Fruit fly (Drosophila melanogaster) whole organism: Measurements from ENCODE around the gene CG9300.

ENCODE experiments used
- CG8478 ChIP-seq: fragments of >200 bp; optimal IDR thresholded peaks from 2 replicates; lab custom pipeline; 2018; ENCODE audit warnings: inconsistent platforms
- Dll ChIP-seq: fragments of >200 bp; optimal IDR thresholded peaks from 2 replicates; lab custom pipeline; 2017
- EcR ChIP-seq, 2 experiments: fragments of >200 bp; optimal IDR thresholded peaks; 2 replicates each; lab custom pipeline; 2017; ENCODE audit warnings: missing biosample characterization in 2 of 2, missing genetic modification characterization in 2 of 2, missing genetic modification reagents in 2 of 2
- pan ChIP-seq: fragments of >200 bp; optimal IDR thresholded peaks from 2 replicates; lab custom pipeline; 2017
- psq ChIP-seq: fragments of >200 bp; optimal IDR thresholded peaks from 2 replicates; lab custom pipeline; 2017
- usp ChIP-seq: fragments of >200 bp; optimal IDR thresholded peaks from 2 replicates; lab custom pipeline; 2017; ENCODE audit warnings: missing biosample characterization, missing genetic modification characterization, mixed read lengths

Gene CG9300

DNA sequence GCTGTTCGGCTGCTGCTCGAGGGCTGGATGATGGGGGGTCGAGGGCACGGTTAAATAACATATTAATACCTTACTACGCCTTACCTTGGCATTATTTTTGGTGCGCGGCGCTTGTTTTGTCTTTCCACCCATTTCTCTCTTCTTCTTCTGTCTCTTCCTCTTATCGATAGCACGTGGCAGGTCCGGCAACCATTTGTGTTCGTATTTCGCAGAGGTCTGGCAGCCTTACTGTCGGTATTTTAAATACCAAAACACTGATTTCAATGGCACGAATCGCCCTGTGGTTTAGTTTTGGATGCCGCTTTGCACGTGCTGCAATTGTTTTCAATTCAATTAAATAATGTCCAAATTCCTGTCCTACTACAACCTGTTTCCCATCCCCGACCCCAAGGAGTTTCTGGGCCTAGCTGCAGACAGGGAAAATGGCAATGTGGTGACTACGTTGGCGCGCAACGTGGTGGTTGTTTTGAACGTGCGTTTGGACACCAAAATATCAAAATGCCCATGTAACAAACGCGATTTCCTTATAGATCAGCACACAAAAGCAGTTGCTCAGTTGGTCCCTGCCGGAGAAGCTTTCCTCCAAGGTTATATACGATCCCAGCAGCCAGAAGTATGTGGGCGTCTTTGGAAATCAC, at the start of gene CG9300, which contains the start of gene Ltn1:
TSS of gene CG9300 (plus strand) at position 285 of the 638 bp plus-strand sequence.
TSS of gene Ltn1 (minus strand) at position 155 of the 638 bp plus-strand sequence.
- TF ChIP-seq CG8478 (lab: Kevin White, UChicago) (no peak), EcR (GFP tag; optimal IDR thresholded peaks at IDR 0.05; lab: Kevin White, UChicago) (no peak), usp (GFP tag; lab: Kevin White, UChicago) (no peak), pan (no peak), Dll (lab: Kevin White, UChicago) (no peak), psq (lab: Kevin White, UChicago) (no peak)

DNA sequence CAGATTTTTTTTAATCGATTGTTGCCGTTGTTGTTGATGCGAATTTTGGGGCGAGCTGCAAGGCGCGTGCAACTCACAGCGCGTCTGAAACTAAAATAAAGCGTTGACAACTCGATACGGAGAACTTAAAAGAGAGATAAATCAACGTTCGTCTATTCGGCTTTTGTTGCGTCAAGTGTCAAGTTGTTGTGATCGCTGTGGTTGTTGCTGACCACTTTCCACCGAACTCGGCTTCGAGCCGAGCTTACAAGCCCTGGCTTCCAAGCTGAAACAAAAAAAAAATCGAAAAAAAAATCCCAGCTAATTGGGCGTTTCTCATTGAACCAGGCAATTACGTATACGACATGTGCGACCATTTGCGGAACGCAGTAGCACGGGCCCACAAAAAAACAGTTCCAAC, 48.5 kb upstream of the CG9300 start, which contains the start of gene CG9452:
TSS of gene CG9452 (minus strand) at position 101 of the 400 bp plus-strand sequence.
- no peak for TF ChIP-seq CG8478 (lab: Kevin White, UChicago)
- no peak for TF ChIP-seq Dll (lab: Kevin White, UChicago)
- no peak for TF ChIP-seq psq (lab: Kevin White, UChicago)

DNA sequence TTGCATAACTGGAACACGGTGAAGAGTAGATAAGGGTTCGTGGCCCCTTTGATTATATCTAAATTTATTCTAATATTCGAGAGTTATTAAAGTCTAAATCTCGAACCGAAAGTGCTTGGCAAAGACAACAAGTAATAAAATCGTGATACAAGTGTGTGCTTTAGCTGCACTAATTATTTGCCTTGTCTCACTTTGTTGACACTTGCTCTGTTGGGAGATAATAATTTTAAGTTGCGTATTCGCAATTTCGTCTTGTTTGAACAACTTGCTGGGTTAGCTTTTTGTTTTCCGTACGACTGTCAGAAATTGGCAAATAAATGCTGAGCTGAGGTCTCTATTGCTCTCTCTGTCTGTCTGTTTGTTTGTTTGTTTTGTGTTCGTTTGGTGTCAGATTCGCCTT, 47.5 kb upstream of the CG9300 start:
- TF ChIP-seq usp (GFP tag; lab: Kevin White, UChicago), result no peak
- TF ChIP-seq psq (lab: Kevin White, UChicago), result no peak
- no peak for TF ChIP-seq CG8478 (lab: Kevin White, UChicago)
- no peak for TF ChIP-seq pan
- TF ChIP-seq Dll (lab: Kevin White, UChicago), result no peak
- no peak for TF ChIP-seq EcR (GFP tag; optimal IDR thresholded peaks at IDR 0.05; lab: Kevin White, UChicago)

DNA sequence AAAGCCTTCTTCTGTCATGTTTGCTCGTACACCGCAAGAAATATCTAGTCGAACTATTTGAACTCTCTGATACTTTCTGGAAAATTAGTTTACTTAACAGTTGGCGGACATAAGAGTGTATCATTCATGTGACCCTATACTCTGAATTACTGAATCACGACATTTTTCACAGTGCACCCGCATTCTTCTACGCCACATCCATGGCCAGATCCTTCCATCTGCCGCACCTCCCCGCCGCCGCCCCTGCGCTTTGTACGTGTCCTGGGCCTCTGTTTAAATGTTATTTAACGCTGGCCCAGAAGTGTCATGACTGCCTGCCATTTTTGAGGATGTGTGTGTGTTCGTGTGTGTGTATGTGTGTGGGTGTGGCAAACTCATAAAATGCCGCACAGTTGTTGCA, 39.5 kb upstream of the CG9300 start:
- TF ChIP-seq CG8478 (lab: Kevin White, UChicago) (no peak), usp (GFP tag; lab: Kevin White, UChicago) (no peak), EcR (GFP tag; optimal IDR thresholded peaks at IDR 0.05; lab: Kevin White, UChicago) (no peak), Dll (lab: Kevin White, UChicago) (no peak), pan (no peak), psq (lab: Kevin White, UChicago) (no peak)

- TF ChIP-seq usp (GFP tag; lab: Kevin White, UChicago) (no peak), CG8478 (lab: Kevin White, UChicago) (no peak), psq (lab: Kevin White, UChicago) (no peak), EcR (GFP tag; optimal IDR thresholded peaks at IDR 0.05; lab: Kevin White, UChicago) (no peak)
These were observed 35.7 kb upstream of the CG9300 start for dm6 chr3L:19516547-19516946.

DNA sequence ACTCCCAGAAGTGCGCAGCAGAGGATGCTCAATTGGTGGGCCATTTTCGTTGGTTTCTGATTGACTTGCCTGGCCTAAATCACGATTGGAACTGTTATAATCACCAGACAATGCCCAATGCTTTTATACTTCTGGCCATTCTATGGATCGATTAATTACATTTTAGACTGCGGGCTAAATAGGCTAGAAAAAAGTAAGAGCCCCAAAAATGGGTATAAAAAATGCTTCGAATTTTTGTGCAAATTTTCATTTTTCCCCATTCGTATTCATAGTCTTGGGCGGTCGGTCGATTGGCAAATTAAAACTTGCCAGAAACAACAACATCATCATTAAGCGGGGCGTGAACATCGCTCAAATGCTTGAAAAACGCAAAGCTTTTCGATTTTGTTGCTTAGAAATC, 34.0 kb upstream of the CG9300 start, which contains the start of gene Cpr76Ba:
TSS of gene Cpr76Ba (minus strand) at position 101 of the 400 bp plus-strand sequence.
- no peak for TF ChIP-seq CG8478 (lab: Kevin White, UChicago)
- TF ChIP-seq EcR (GFP tag; optimal IDR thresholded peaks at IDR 0.05; lab: Kevin White, UChicago), result no peak
- TF ChIP-seq pan, result no peak
- no peak for TF ChIP-seq psq (lab: Kevin White, UChicago)
- no peak for TF ChIP-seq usp (GFP tag; lab: Kevin White, UChicago)
- TF ChIP-seq Dll (lab: Kevin White, UChicago), result no peak

- TF ChIP-seq CG8478 (lab: Kevin White, UChicago) (no peak), usp (GFP tag; lab: Kevin White, UChicago) (no peak), Dll (lab: Kevin White, UChicago) (no peak)
These were observed 32.9 kb upstream of the CG9300 start, which contains the start of gene Cpr76Bb for dm6 chr3L:19519349-19519748. Gene Cpr76Bb, plus strand, starts transcription at chr3L:19519649.

DNA sequence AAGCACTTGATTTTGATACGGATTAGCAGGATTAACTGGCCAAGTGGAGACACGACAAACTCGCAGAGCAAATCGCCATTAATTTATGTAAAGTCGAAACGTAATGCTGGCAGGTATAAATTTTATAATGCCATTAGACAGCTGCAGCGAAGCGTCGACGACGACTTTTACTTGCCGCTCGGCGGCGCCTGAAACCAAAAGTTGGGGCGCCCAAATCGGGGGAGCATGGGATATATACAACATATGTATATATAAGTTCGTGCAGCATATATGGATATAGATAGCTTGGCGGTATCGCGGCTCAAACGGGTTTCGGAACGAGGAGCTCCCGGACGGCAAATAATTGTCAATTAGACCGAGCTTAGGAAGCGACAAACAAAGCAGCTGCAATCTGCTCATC, 31.6 kb upstream of the CG9300 start, which contains the start of gene Cpr76Bc:
TSS of gene Cpr76Bc (plus strand) at position 301 of the 400 bp plus-strand sequence.
- no peak for TF ChIP-seq CG8478 (lab: Kevin White, UChicago)
- TF ChIP-seq EcR (GFP tag; optimal IDR thresholded peaks at IDR 0.05; lab: Kevin White, UChicago), result no peak
- TF ChIP-seq psq (lab: Kevin White, UChicago), result no peak
- TF ChIP-seq Dll (lab: Kevin White, UChicago), result no peak
- no peak for TF ChIP-seq pan
- TF ChIP-seq usp (GFP tag; lab: Kevin White, UChicago), result no peak

- TF ChIP-seq CG8478 (lab: Kevin White, UChicago) (no peak), EcR (GFP tag; optimal IDR thresholded peaks at IDR 0.05; lab: Kevin White, UChicago) (no peak)
These were observed 31.1 kb upstream of the CG9300 start for dm6 chr3L:19521093-19521492.

DNA sequence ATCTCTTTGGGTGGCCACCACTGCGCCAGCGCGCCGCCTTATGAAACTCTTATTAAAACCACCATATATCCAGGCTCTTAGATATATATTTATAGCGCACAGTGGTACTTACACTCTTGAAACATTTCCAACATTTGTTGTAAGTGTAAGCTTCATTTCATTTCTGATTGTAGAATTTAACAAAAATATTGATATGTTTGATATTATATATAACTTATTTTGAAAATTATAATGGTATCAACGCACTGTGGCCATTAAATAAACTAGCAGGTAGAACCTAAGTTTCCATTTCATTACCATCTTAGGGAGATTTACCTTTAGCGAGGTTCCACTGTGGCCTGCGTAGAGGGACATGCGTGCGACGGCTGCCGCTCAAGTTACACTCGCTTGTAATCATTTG, 27.5 kb upstream of the CG9300 start:
- TF ChIP-seq pan (no peak), EcR (GFP tag; optimal IDR thresholded peaks at IDR 0.05; lab: Kevin White, UChicago) (no peak), usp (GFP tag; lab: Kevin White, UChicago) (no peak), Dll (lab: Kevin White, UChicago) (no peak), CG8478 (lab: Kevin White, UChicago) (no peak), psq (lab: Kevin White, UChicago) (no peak)

DNA sequence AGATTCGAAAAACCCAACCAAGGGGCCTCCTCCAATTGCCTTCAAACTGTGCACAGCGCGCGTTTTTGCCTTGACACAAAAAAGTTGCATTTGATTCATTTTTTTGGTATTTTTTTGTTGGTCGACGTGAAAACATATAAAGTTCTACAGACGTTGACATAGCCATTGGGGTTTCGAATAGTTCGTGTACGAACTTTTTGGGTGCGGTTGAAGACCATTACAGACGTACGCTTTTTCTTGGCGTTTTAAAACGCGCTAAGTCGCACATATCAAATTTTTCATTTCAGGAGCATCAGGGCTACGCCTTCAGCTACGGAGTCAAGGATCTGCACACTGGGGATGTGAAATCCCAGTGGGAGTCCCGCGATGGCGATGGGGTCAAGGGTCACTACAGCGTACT, 26.5 kb upstream of the CG9300 start:
- no peak for TF ChIP-seq EcR (GFP tag; optimal IDR thresholded peaks at IDR 0.05; lab: Kevin White, UChicago)
- TF ChIP-seq psq (lab: Kevin White, UChicago), result no peak
- TF ChIP-seq Dll (lab: Kevin White, UChicago), result no peak
- no peak for TF ChIP-seq usp (GFP tag; lab: Kevin White, UChicago)
- no peak for TF ChIP-seq pan
- no peak for TF ChIP-seq CG8478 (lab: Kevin White, UChicago)

dm6 chr3L:19528547-19528946, 23.7 kb upstream of the CG9300 start:
- TF ChIP-seq EcR (GFP tag; optimal IDR thresholded peaks at IDR 0.05; lab: Kevin White, UChicago), result no peak
- no peak for TF ChIP-seq psq (lab: Kevin White, UChicago)
- no peak for TF ChIP-seq usp (GFP tag; lab: Kevin White, UChicago)
- TF ChIP-seq CG8478 (lab: Kevin White, UChicago), result no peak
- TF ChIP-seq pan, result no peak
- TF ChIP-seq Dll (lab: Kevin White, UChicago), result no peak
